Worm (Caenorhabditis elegans) whole organism, L4/young adult: ENCODE results near the gene F10E9.4.

ENCODE experiments used
- W03F9.2 ChIP-seq: fragments of 150-350 bp; optimal IDR thresholded peaks from 2 replicates; lab custom pipeline; 2014; ENCODE audit warnings: missing biosample characterization, missing genetic modification characterization
- dao-5 ChIP-seq: sonication (generic microtip); optimal IDR thresholded peaks from 2 replicates; lab custom pipeline; 2016; ENCODE audit warnings: missing genotype, missing genetic modification characterization, moderate library complexity, missing compliant biosample characterization
- him-1 ChIP-seq: sonication (generic microtip); optimal IDR thresholded peaks from 2 replicates; lab custom pipeline; 2016; ENCODE audit warnings: missing genotype, missing genetic modification reagents, missing genetic modification characterization, missing compliant biosample characterization

DNA sequence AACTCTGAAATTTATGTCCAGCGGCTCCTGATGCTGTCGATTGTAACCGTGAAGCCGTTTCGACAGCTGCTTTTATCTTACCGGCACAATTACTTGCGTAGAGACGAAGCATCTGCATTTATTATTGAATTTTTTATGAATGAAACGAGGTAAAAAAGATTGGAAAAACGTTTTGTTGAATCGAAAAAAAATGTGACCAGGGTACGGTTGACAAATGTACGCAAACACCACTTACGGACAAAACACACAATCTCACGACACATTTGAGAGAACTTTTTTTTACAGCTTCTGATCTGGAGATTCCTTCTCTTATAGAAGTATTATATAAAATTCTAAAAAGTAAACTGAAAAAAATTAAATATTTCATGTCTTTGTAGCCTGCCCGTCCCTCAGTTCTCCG, 23.4 kb downstream of the F10E9.4 start, which contains the start of the genes mrps-18A and ZC262.2:
- peak; percentile 19 for TF ChIP-seq W03F9.2 (tag; lab: Kevin White, UChicago)
- TF ChIP-seq dao-5 (tag; lab: Kevin White, UChicago), result no peak
- no peak for TF ChIP-seq him-1
